Fruit fly (Drosophila melanogaster) whole organism, prepupa: ENCODE results near the gene CG34305.

ENCODE experiments used
- CG10669 ChIP-seq: fragments of 200-800 bp; sonication (Bioruptor generic); optimal IDR thresholded peaks from 3 replicates; lab custom pipeline; 2018; ENCODE audit warnings: missing biosample characterization, mild to moderate bottlenecking, missing genetic modification characterization, moderate library complexity
- cyc ChIP-seq: fragments of 200-800 bp; sonication (Bioruptor generic); optimal IDR thresholded peaks from 3 replicates; lab custom pipeline; 2016; ENCODE audit warnings: missing biosample characterization, missing genetic modification characterization

- TF ChIP-seq CG10669 (no peak), cyc (GFP tag; lab: Kevin White, UChicago) (no peak)
Measured at dm6 chr3R:4214601-4215000, 28.3 kb downstream of the CG34305 start.
